Fruit fly (Drosophila melanogaster) Kc167 (cell line): ENCODE results near the gene ZnT77C.

Experiments used
- Myc ChIP-seq: fragments of >200 bp; optimal IDR thresholded peaks from 2 replicates; lab custom pipeline; 2017; ENCODE audit warnings: missing external identifiers
- Sin3A ChIP-seq: fragments of >200 bp; optimal IDR thresholded peaks from 2 replicates; lab custom pipeline; 2018; ENCODE audit warnings: missing external identifiers
- h ChIP-seq: fragments of >200 bp; optimal IDR thresholded peaks from 3 replicates; lab custom pipeline; 2018; ENCODE audit warnings: missing external identifiers
- insv ChIP-seq: fragments of >200 bp; optimal IDR thresholded peaks from 3 replicates; lab custom pipeline; 2018; ENCODE audit warnings: missing external identifiers
- psq ChIP-seq: fragments of >200 bp; optimal IDR thresholded peaks from 2 replicates; lab custom pipeline; 2017; ENCODE audit warnings: missing external identifiers
- ttk ChIP-seq: sonication (Bioruptor generic); optimal IDR thresholded peaks from 2 replicates; lab custom pipeline; 2017; ENCODE audit warnings: missing external identifiers

Gene ZnT77C

DNA sequence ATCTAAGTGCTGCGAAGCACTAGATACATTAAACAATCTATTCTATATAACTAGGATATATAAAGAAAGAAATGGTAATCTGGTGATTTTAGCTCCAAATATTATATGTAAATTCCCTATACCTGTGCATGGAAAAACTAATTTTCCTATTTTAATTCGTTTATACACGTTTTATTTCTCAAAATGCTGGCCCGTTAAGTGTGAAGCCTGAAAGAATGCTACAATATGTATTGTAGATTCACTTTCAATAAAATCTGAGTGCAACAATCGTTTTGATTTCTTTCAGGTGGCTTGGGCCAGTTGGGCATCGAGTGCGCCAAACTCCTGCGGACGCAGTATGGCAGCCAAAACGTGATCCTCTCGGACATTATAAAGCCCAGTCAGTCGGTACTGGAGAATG, 27.3 kb downstream of the ZnT77C start:
- no peak for TF ChIP-seq ttk
- no peak for TF ChIP-seq insv (lab: Kevin White, UChicago)
- no peak for TF ChIP-seq Myc (lab: Kevin White, UChicago)
- no peak for TF ChIP-seq h (lab: Kevin White, UChicago)
- no peak for TF ChIP-seq psq
- no peak for TF ChIP-seq Sin3A (lab: Kevin White, UChicago)

DNA sequence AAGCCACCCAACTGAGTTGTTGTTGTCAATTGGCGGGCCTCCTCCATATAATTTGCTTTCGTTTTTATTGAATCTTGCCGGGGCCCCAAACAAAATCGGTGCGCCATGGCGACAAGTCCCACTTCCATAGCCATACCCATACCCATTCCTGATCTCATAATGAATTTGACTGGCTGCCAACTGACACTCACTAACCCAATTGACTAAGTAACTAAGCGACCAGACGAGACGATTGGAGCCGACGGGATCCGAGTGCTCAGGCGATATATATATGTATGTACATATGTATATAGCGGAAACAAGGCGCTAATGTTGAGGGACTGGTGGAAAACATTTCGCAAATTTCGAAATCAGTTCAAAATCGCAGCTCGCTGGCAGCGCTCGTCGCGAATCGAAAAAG, 28.1 kb downstream of the ZnT77C start, which contains the start of gene Tdh:
Gene Tdh, plus strand, starts transcription at position 346 of the 400 bp plus-strand sequence.
- TF ChIP-seq psq (no peak), Sin3A (lab: Kevin White, UChicago) (no peak), insv (lab: Kevin White, UChicago) (no peak)

DNA sequence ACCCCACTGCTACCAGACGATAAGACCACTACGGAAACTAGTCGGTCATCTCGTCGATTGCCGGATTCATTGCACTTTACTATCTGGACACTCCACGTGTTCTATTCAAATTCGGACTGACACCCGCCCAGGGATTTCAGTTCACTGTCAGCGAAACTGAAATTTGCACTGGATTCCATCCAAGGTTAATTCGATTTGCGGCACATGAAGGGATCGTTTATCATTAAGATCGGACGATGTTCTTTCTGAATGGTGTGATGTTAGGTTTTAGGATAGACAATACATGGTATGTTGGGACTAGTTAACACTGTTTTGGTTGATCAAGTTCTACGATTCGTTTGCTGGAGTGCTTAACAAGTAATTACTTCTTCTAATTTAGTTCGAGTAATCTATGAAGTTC, 28.8 kb downstream of the ZnT77C start, which contains the start of gene CG42764:
Gene CG42764, minus strand, starts transcription at position 101 of the 400 bp plus-strand sequence.
- TF ChIP-seq psq (no peak), Sin3A (lab: Kevin White, UChicago) (no peak), insv (lab: Kevin White, UChicago) (no peak), ttk (no peak)

DNA sequence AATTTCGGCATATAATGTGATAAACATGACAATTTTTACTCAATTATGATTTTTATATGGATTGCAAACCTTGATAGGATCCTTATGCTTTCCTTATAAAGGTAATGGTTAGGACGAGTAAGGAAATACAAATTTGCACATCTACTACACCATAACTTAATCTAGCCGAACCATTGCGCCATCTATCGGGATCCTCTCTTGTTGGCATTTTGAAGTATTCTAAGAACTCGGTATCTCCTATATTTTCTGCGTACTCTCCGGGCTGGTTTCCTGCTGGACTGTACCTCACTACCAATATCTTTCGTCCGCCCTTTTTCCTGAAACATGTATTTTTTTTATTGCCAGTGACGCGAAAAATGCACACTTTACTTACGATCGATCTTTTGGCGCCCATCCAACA, 30.0 kb downstream of the ZnT77C start, which contains the start of gene atk:
Gene atk, minus strand, starts transcription at position 186 of the 400 bp plus-strand sequence.
- TF ChIP-seq Myc (lab: Kevin White, UChicago) (no peak), psq (no peak), insv (lab: Kevin White, UChicago) (no peak), h (lab: Kevin White, UChicago) (no peak), ttk (no peak), Sin3A (lab: Kevin White, UChicago) (no peak)

DNA sequence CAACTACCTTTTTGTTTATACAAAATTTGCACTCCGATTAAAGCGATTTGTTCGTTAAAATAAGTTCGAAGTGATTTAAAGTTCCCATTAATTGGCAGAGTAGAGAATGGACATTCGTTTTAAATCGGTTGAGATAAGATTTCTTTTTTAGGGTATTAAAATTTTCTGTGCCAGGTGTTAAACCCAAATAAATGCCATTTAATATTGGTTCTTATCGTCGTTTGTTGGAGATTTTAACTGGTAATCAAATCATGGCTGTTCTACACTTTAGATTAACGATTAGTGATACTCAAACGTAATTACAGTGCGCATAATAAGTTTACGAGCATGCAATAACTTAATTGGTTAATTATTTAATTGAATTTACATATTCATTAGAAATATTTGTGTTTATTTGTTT, 32.3 kb downstream of the ZnT77C start:
- TF ChIP-seq psq = no peak
- TF ChIP-seq h (lab: Kevin White, UChicago) = no peak
- no peak for TF ChIP-seq insv (lab: Kevin White, UChicago)
- TF ChIP-seq Sin3A (lab: Kevin White, UChicago) = no peak
- TF ChIP-seq Myc (lab: Kevin White, UChicago) = no peak
- no peak for TF ChIP-seq ttk

DNA sequence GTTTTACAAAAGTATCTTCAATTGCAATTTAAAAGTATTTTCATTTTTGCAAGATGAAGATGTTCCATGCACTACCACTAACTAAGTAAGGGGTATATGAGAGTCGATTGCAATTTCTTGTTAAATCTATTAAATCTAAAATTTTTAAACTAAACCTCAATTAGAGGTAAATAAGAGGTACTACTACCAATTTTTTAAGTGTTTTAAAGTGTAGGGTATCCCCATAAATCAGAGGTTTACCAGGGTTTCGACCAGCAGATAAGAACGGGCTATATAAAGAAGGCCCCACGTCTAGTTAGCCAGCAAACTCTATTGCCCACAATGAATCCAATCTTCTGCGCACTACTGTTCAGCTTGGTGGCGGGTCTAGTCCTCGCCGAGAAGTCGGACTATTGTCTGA, 34.3 kb downstream of the ZnT77C start, which contains the start of gene mag:
Gene mag, plus strand, starts transcription at position 301 of the 400 bp plus-strand sequence.
- no peak for TF ChIP-seq ttk
- no peak for TF ChIP-seq Sin3A (lab: Kevin White, UChicago)
- TF ChIP-seq Myc (lab: Kevin White, UChicago) = no peak
- TF ChIP-seq insv (lab: Kevin White, UChicago) = no peak
- no peak for TF ChIP-seq psq
- TF ChIP-seq h (lab: Kevin White, UChicago) = no peak

DNA sequence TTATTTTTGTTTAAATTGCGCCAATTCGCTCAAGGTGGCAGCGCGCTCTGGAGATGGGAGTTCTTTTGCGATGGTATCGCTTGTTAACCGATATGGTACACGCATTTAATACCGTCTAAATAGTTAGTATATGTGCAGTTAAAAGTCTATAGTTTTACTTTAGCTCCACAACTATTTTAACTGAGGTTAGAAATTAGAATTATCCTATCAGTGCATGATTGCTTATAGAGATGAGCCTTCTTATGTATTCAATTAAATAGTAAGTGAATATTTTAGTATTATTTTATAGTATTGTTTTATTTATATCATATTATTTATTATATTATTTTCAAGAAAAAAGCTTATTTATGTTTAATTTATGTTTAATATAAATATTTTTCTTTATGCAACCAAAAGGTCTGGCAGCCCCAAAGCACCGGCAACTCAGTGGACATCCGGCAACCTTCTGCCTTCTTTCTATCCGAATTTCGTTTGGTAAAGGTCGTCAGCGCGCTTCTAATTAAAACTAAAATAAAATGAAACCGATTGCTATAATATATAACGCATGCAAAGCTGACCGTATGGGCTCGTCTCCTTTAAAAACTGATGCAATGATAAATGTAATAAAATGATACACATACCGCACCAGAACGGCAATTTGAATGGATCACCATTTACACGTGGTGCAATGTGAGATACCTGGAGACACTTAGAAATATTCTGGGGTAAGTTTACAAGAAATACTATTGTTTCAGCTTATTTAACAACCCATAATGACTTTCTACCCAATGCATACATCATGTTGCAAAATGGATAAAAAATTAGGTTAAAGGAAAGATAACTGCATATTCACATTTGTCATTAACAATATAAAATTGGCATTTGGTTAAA, 41.7 kb downstream of the ZnT77C start, which contains the start of gene CG5199:
Gene CG5199, minus strand, starts transcription at position 52 of the 870 bp plus-strand sequence.
- TF ChIP-seq psq (no peak), Sin3A (lab: Kevin White, UChicago) (no peak), ttk (no peak), h (lab: Kevin White, UChicago) (no peak), Myc (lab: Kevin White, UChicago) (no peak), insv (lab: Kevin White, UChicago) (no peak)

DNA sequence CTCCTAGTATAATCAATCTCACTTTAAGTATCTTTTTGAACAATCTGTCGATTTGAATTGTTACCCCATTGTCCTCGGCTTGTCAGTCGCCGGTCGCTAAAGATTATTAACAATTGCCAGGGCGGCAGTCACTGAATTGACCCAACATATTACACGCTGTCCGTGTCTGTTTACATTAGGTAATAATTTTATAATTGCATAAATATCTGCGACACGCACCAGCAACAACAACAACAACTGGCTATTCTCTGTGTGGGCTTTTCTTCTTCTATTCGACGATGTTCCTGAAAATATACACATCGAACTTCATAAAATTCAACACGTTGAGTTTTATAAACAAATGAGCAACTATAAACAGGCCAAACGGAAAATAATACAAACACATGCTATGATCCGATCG, 45.9 kb downstream of the ZnT77C start:
- no peak for TF ChIP-seq insv (lab: Kevin White, UChicago)
- no peak for TF ChIP-seq psq
- TF ChIP-seq ttk = no peak
- TF ChIP-seq h (lab: Kevin White, UChicago) = no peak
- TF ChIP-seq Sin3A (lab: Kevin White, UChicago) = no peak
- TF ChIP-seq Myc (lab: Kevin White, UChicago) = no peak

DNA sequence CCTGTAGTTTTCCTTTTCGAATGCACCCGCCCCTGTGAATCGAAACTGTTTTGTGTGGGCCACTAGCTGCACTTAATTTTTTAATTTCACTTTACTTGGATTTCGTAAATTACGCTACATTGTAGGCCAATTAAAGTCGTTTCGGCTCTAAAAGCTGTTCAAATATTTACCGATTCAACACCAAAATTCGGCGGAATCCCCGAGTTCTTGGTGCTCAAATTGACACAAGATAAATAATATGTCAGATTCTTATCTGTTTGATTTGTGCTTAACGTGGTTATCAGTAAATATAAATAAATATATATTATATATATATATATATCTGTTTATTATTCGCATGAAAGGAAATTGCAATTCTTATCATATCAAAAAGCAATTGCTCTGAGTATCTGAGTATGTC, 46.8 kb downstream of the ZnT77C start:
- TF ChIP-seq Myc (lab: Kevin White, UChicago) (no peak), psq (no peak), h (lab: Kevin White, UChicago) (no peak), insv (lab: Kevin White, UChicago) (no peak), Sin3A (lab: Kevin White, UChicago) (no peak)

DNA sequence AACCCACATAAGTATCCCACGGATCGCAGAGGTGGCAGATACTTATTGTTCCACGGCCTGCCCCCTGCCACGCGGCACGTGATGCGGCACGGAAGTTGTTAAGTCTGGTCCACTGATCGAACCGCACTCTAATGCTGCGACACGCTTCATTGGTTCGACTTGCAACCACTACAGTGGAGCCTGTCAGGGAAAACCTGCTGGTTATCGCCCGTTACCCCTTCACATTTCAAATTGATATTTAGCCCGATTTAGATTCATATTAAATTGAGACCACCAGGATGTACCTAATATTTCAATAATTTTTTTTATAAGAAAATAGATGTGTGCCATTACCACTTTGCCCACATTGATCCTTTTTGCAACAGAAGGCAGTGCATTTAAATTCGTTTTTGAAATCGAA, 47.4 kb downstream of the ZnT77C start:
- TF ChIP-seq h (lab: Kevin White, UChicago) (no peak), psq (no peak)

DNA sequence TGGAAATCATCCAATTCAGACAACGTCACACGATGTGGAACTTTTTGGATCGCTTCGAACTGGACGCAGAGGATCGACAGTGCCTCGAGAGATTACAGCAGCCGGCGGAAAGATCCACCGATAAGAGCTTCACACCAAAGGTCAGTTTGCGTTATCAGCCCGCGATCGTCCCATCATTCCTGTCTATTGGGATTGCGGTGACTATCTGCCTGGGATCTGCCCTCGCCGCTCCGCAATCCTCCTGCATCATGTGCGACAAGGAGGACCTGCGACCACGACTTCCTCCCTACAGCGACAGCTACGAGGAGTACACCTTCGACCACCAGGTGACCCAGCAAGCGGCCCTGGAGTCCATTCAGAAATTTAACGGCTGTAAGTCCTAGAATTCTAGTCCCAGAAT, 48.7 kb downstream of the ZnT77C start:
- no peak for TF ChIP-seq Sin3A (lab: Kevin White, UChicago)
- no peak for TF ChIP-seq h (lab: Kevin White, UChicago)
- TF ChIP-seq insv (lab: Kevin White, UChicago) = no peak
- TF ChIP-seq Myc (lab: Kevin White, UChicago) = no peak
- no peak for TF ChIP-seq ttk
- TF ChIP-seq psq = no peak

DNA sequence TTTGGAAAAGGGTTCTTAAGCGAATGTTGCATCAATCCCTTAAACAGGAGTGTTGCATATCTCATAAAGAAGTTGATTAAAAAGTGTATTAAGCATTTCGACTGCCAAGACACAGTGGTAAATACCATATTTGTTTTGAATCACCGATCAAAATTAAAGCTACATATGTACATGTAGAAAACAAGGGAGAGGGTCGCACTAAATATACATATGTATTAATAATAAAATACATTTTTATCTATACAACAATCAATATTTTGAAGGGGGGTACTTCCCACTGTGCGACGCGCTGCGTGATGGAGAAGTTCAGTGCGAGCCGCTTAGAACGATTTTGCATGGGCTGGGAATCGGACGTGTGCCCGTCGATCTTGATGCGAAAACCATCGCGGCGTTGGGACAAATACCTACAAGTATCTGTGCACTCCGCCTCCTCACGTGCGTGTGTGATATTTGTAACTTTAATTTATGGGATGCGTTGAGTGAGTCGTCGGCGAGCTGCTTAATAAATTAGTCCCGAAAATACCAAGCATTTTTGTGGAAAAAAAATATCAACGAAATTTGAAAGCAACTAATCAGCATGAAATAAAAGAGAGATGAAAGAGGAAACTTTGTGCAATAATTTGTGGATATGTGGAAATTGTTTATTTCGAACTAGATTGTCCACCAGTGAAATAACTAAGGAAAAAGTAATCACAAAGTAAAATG, 49.8 kb downstream of the ZnT77C start:
- TF ChIP-seq Sin3A (lab: Kevin White, UChicago) (no peak), h (lab: Kevin White, UChicago) (no peak), psq (no peak), insv (lab: Kevin White, UChicago) (no peak), Myc (lab: Kevin White, UChicago) (no peak), ttk (no peak)
